Worm (Caenorhabditis elegans) whole organism, late embryonic: Measurements from ENCODE around the gene pitp-1.
A peak's percentile ranks its signal among the peaks of the same experiment; 100 is the strongest.

ENCODE experiments used
- C38D4.7 ChIP-seq: fragments of 200-800 bp; sonication (Bioruptor generic); optimal IDR thresholded peaks from 2 replicates; lab custom pipeline; 2018; ENCODE audit warnings: mild to moderate bottlenecking, missing genetic modification characterization, moderate library complexity, missing compliant biosample characterization
- F13H6.1 ChIP-seq: sonication (generic microtip); optimal IDR thresholded peaks from 2 replicates; lab custom pipeline; 2016; ENCODE audit warnings: missing genetic modification characterization, missing compliant biosample characterization
- K02D7.2 ChIP-seq: sonication (generic microtip); optimal IDR thresholded peaks from 2 replicates; lab custom pipeline; 2017; ENCODE audit warnings: mild to moderate bottlenecking, missing genetic modification characterization, missing compliant biosample characterization
- ahr-1 ChIP-seq: sonication (generic microtip); optimal IDR thresholded peaks from 2 replicates; lab custom pipeline; 2016; ENCODE audit warnings: missing genetic modification characterization, missing compliant biosample characterization
- ama-1 ChIP-seq: fragments of 150-350 bp; optimal IDR thresholded peaks from 2 replicates; lab custom pipeline; 2014
- ceh-19 ChIP-seq: fragments of 200-800 bp; sonication (Bioruptor generic); optimal IDR thresholded peaks from 2 replicates; lab custom pipeline; 2018; ENCODE audit warnings: mild to moderate bottlenecking, missing genetic modification characterization, missing compliant biosample characterization
- ceh-2 ChIP-seq: sonication (generic microtip); optimal IDR thresholded peaks from 2 replicates; lab custom pipeline; 2016; ENCODE audit warnings: missing genotype, missing genetic modification characterization, missing compliant biosample characterization
- ceh-22 ChIP-seq: sonication (generic microtip); optimal IDR thresholded peaks from 2 replicates; lab custom pipeline; 2017; ENCODE audit warnings: missing biosample characterization, missing genetic modification characterization
- ceh-24 ChIP-seq: sonication (generic microtip); optimal IDR thresholded peaks from 2 replicates; lab custom pipeline; 2016; ENCODE audit warnings: mild to moderate bottlenecking, missing genetic modification characterization, missing compliant biosample characterization
- ceh-30 ChIP-seq: fragments of 150-350 bp; optimal IDR thresholded peaks from 2 replicates; lab custom pipeline; 2014; ENCODE audit warnings: missing biosample characterization, missing genetic modification characterization
- ceh-31 ChIP-seq: sonication (generic microtip); optimal IDR thresholded peaks from 2 replicates; lab custom pipeline; 2016; ENCODE audit warnings: missing genetic modification characterization, missing compliant biosample characterization
- ceh-45 ChIP-seq: fragments of 200-800 bp; sonication (Bioruptor generic); IDR thresholded peaks from 2 replicates; pipeline ENCODE4 v1.3.6; 2022; ENCODE audit warnings: missing genetic modification reagents, missing genetic modification characterization, missing compliant biosample characterization
- ceh-48 ChIP-seq: sonication (generic microtip); optimal IDR thresholded peaks from 2 replicates; lab custom pipeline; 2016; ENCODE audit warnings: missing genetic modification characterization, inconsistent platforms, missing compliant biosample characterization
- ceh-6 ChIP-seq: fragments of 200-800 bp; sonication (Bioruptor generic); optimal IDR thresholded peaks from 2 replicates; lab custom pipeline; 2018; ENCODE audit warnings: mild to moderate bottlenecking, missing genetic modification characterization, missing compliant biosample characterization
- ceh-9 ChIP-seq: sonication (generic microtip); optimal IDR thresholded peaks from 2 replicates; lab custom pipeline; 2016; ENCODE audit warnings: mild to moderate bottlenecking, missing genetic modification characterization, inconsistent platforms, missing compliant biosample characterization
- dve-1 ChIP-seq: sonication (generic microtip); optimal IDR thresholded peaks from 2 replicates; lab custom pipeline; 2017; ENCODE audit warnings: antibody characterized with exemption, mild to moderate bottlenecking, missing genetic modification characterization, missing compliant biosample characterization
- elt-2 ChIP-seq: sonication (generic microtip); optimal IDR thresholded peaks from 2 replicates; lab custom pipeline; 2016; ENCODE audit warnings: missing genetic modification reagents, missing genetic modification characterization, missing compliant biosample characterization
- eyg-1 ChIP-seq: sonication (generic microtip); optimal IDR thresholded peaks from 2 replicates; lab custom pipeline; 2016; ENCODE audit warnings: missing genotype, missing genetic modification characterization, missing compliant biosample characterization
- fax-1 ChIP-seq: sonication (generic microtip); optimal IDR thresholded peaks from 2 replicates; lab custom pipeline; 2016; ENCODE audit warnings: missing genotype, missing genetic modification characterization, missing compliant biosample characterization
- fkh-6 ChIP-seq: sonication (generic microtip); optimal IDR thresholded peaks from 2 replicates; lab custom pipeline; 2016; ENCODE audit warnings: missing genetic modification characterization, missing compliant biosample characterization
- hlh-15 ChIP-seq: sonication (generic microtip); optimal IDR thresholded peaks from 2 replicates; lab custom pipeline; 2016; ENCODE audit warnings: missing genetic modification characterization, missing compliant biosample characterization
- hlh-30 ChIP-seq: sonication (generic microtip); optimal IDR thresholded peaks from 2 replicates; lab custom pipeline; 2017; ENCODE audit warnings: antibody characterized with exemption, missing genetic modification characterization, missing compliant biosample characterization; ENCODE audit not compliant: insufficient read depth
- lim-6 ChIP-seq: sonication (generic microtip); optimal IDR thresholded peaks from 2 replicates; lab custom pipeline; 2016; ENCODE audit warnings: missing genetic modification characterization, missing compliant biosample characterization
- madf-2 ChIP-seq: sonication (generic microtip); optimal IDR thresholded peaks from 2 replicates; lab custom pipeline; 2017; ENCODE audit warnings: missing genetic modification characterization, missing compliant biosample characterization
- mec-3 ChIP-seq: sonication (generic microtip); optimal IDR thresholded peaks from 2 replicates; lab custom pipeline; 2016; ENCODE audit warnings: borderline replicate concordance, missing genetic modification characterization, missing compliant biosample characterization
- nfya-1 ChIP-seq: sonication (generic microtip); optimal IDR thresholded peaks from 2 replicates; lab custom pipeline; 2017; ENCODE audit warnings: missing genetic modification characterization, mild to moderate bottlenecking, missing compliant biosample characterization, antibody characterized with exemption, moderate library complexity
- nhr-232 ChIP-seq: sonication (generic microtip); optimal IDR thresholded peaks from 2 replicates; lab custom pipeline; 2016; ENCODE audit warnings: missing genetic modification characterization, missing compliant biosample characterization
- npax-4 ChIP-seq: sonication (generic microtip); optimal IDR thresholded peaks from 2 replicates; lab custom pipeline; 2016; ENCODE audit warnings: missing genetic modification characterization, missing compliant biosample characterization
- odd-2 ChIP-seq: sonication (generic microtip); optimal IDR thresholded peaks from 2 replicates; lab custom pipeline; 2017; ENCODE audit warnings: antibody characterized with exemption, mild to moderate bottlenecking, missing genetic modification characterization, missing compliant biosample characterization
- pag-3 ChIP-seq: sonication (generic microtip); optimal IDR thresholded peaks from 2 replicates; lab custom pipeline; 2016; ENCODE audit warnings: missing compliant biosample characterization, missing genetic modification characterization, borderline replicate concordance
- pat-9 ChIP-seq: fragments of 200-800 bp; sonication (Bioruptor generic); optimal IDR thresholded peaks from 2 replicates; lab custom pipeline; 2018; ENCODE audit warnings: mild to moderate bottlenecking, missing genetic modification characterization, moderate library complexity, missing compliant biosample characterization
- pha-2 ChIP-seq: sonication (generic microtip); optimal IDR thresholded peaks from 2 replicates; lab custom pipeline; 2017; ENCODE audit warnings: mild to moderate bottlenecking, missing genetic modification characterization, missing compliant biosample characterization
- ref-2 ChIP-seq: sonication (generic microtip); optimal IDR thresholded peaks from 2 replicates; lab custom pipeline; 2016; ENCODE audit warnings: missing genetic modification characterization, missing compliant biosample characterization
- rnt-1 ChIP-seq: sonication (generic microtip); optimal IDR thresholded peaks from 2 replicates; lab custom pipeline; 2016; ENCODE audit warnings: missing genetic modification characterization, missing compliant biosample characterization
- sdc-2 ChIP-seq: sonication (generic microtip); optimal IDR thresholded peaks from 2 replicates; lab custom pipeline; 2016; ENCODE audit warnings: missing genotype, missing genetic modification characterization, missing compliant biosample characterization
- tbx-7 ChIP-seq: sonication (generic microtip); optimal IDR thresholded peaks from 2 replicates; lab custom pipeline; 2016; ENCODE audit warnings: missing genotype, missing genetic modification characterization, missing compliant biosample characterization
- ttx-3 ChIP-seq: sonication (generic microtip); optimal IDR thresholded peaks from 2 replicates; lab custom pipeline; 2016; ENCODE audit warnings: missing genetic modification reagents, missing genetic modification characterization, missing compliant biosample characterization
- unc-42 ChIP-seq: sonication (generic microtip); optimal IDR thresholded peaks from 2 replicates; lab custom pipeline; 2016; ENCODE audit warnings: missing genotype, missing genetic modification characterization, missing compliant biosample characterization
- unc-55 ChIP-seq: sonication (generic microtip); optimal IDR thresholded peaks from 2 replicates; lab custom pipeline; 2017; ENCODE audit warnings: missing biosample characterization, missing genetic modification reagents, missing genetic modification characterization
- unc-86 ChIP-seq: sonication (generic microtip); optimal IDR thresholded peaks from 2 replicates; lab custom pipeline; 2016; ENCODE audit warnings: missing genetic modification characterization, missing compliant biosample characterization
- zip-5 ChIP-seq: sonication (generic microtip); optimal IDR thresholded peaks from 2 replicates; lab custom pipeline; 2016; ENCODE audit warnings: missing genetic modification characterization, missing compliant biosample characterization

pitp-1 gene

ce11 chrIII:3482291-3482690 lies 47.3 kb downstream of the pitp-1 start, which contains the start of gene C34C12.6:
TSS of gene C34C12.6 (plus strand) at chrIII:3482591.
- no peak for TF ChIP-seq fkh-6 (tag; lab: Kevin White, UChicago)
- no peak for TF ChIP-seq ceh-9 (tag; lab: Kevin White, UChicago)
- no peak for TF ChIP-seq K02D7.2 (tag; lab: Kevin White, UChicago)
- no peak for TF ChIP-seq unc-55 (GFP tag; lab: Kevin White, UChicago)
- TF ChIP-seq ceh-24 (tag; lab: Kevin White, UChicago): no peak
- no peak for TF ChIP-seq ttx-3 (tag; lab: Kevin White, UChicago)
- TF ChIP-seq mec-3 (tag; lab: Kevin White, UChicago): no peak
- TF ChIP-seq F13H6.1 (tag; lab: Kevin White, UChicago): no peak
- TF ChIP-seq ceh-30: no peak
- no peak for TF ChIP-seq ceh-2 (tag; lab: Kevin White, UChicago)
- no peak for TF ChIP-seq C38D4.7
- TF ChIP-seq npax-4 (tag; lab: Kevin White, UChicago): no peak
- no peak for TF ChIP-seq rnt-1

- TF ChIP-seq odd-2 (no peak), mec-3 (tag; lab: Kevin White, UChicago) (no peak), dve-1 (tag; lab: Kevin White, UChicago) (no peak), madf-2 (tag; lab: Kevin White, UChicago) (no peak), F13H6.1 (tag; lab: Kevin White, UChicago) (no peak)
Measured at ce11 chrIII:3480950-3481349, 48.6 kb downstream of the pitp-1 start.

ce11 chrIII:3480236-3480635 lies 49.4 kb downstream of the pitp-1 start:
- TF ChIP-seq hlh-30 (tag; lab: Kevin White, UChicago) (peak; percentile 19), pha-2 (tag; lab: Kevin White, UChicago) (no peak)
- TF ChIP-seq, all 69 proteins: peak for 1

- TF ChIP-seq odd-2: no peak
- TF ChIP-seq nfya-1 (tag; lab: Kevin White, UChicago): peak; percentile 86
- no peak for TF ChIP-seq ceh-31 (tag; lab: Kevin White, UChicago)
- TF ChIP-seq rnt-1: no peak
- TF ChIP-seq pat-9: no peak
- no peak for TF ChIP-seq elt-2 (tag; lab: Kevin White, UChicago)
Measured at ce11 chrIII:3478795-3479398, 50.7 kb downstream of the pitp-1 start.

- TF ChIP-seq pha-2 (tag; lab: Kevin White, UChicago) (no peak), ttx-3 (tag; lab: Kevin White, UChicago) (no peak), dve-1 (tag; lab: Kevin White, UChicago) (peak; percentile 90)
- TF ChIP-seq, all 69 proteins: peak for 1
Measured at ce11 chrIII:3477375-3477774, 52.2 kb downstream of the pitp-1 start.

ce11 chrIII:3476245-3476644 lies 53.3 kb downstream of the pitp-1 start:
- TF ChIP-seq mec-3 (tag; lab: Kevin White, UChicago): peak; percentile 96
- no peak for TF ChIP-seq ama-1
- TF ChIP-seq odd-2: no peak
- peak; percentile 81 for TF ChIP-seq hlh-15 (tag; lab: Kevin White, UChicago)
- peak; percentile 51 for TF ChIP-seq eyg-1 (tag; lab: Kevin White, UChicago)
- TF ChIP-seq ceh-6 (GFP tag; lab: Kevin White, UChicago): no peak
- TF ChIP-seq fax-1: peak; percentile 95
- no peak for TF ChIP-seq ceh-22 (tag; lab: Kevin White, UChicago)
- TF ChIP-seq pag-3 (tag; lab: Kevin White, UChicago): peak; percentile 86
- peak; percentile 56 for TF ChIP-seq C38D4.7
- TF ChIP-seq sdc-2 (tag; lab: Kevin White, UChicago): peak; percentile 71
- no peak for TF ChIP-seq ceh-45 (GFP tag; lab: Robert Waterston, UW)
- peak; percentile 99 for TF ChIP-seq tbx-7
- peak; percentile 90 for TF ChIP-seq ahr-1 (tag; lab: Kevin White, UChicago)
- TF ChIP-seq npax-4 (tag; lab: Kevin White, UChicago): no peak
- peak; percentile 95 for TF ChIP-seq ref-2 (tag; lab: Kevin White, UChicago)
- TF ChIP-seq ceh-30: no peak
- peak; percentile 59 for TF ChIP-seq ceh-19 (GFP tag; lab: Kevin White, UChicago)
- no peak for TF ChIP-seq nhr-232
- TF ChIP-seq elt-2 (tag; lab: Kevin White, UChicago): peak; percentile 88
- TF ChIP-seq zip-5 (tag; lab: Kevin White, UChicago): peak; percentile 98
- peak; percentile 70 for TF ChIP-seq unc-42 (tag; lab: Kevin White, UChicago)
- peak; percentile 94 for TF ChIP-seq lim-6 (tag; lab: Kevin White, UChicago)
- TF ChIP-seq unc-86 (tag; lab: Kevin White, UChicago): peak; percentile 82
- peak; percentile 87 for TF ChIP-seq rnt-1
- no peak for TF ChIP-seq ceh-48 (tag; lab: Kevin White, UChicago)
